Worm (Caenorhabditis elegans): Measurements from ENCODE around the gene F36F12.7.

- TF ChIP-seq W03F9.2 (tag; optimal IDR thresholded peaks at IDR 0.05): no peak
- TF ChIP-seq him-1 (tag; optimal IDR thresholded peaks at IDR 0.05): no peak
These were observed 17.9 kb upstream of the F36F12.7 start for ce11 chrV:2081269-2081668.
